Worm (Caenorhabditis elegans): ENCODE data around the gene W10G11.1.

- TF ChIP-seq nfya-1 (tag; optimal IDR thresholded peaks at IDR 0.05; ENCODE audit: insufficient read depth) = no peak
- no peak for TF ChIP-seq ZK546.5 (tag; optimal IDR thresholded peaks at IDR 0.05)
- no peak for TF ChIP-seq nhr-12 (tag; optimal IDR thresholded peaks at IDR 0.05)
- no peak for TF ChIP-seq lin-15B (tag; optimal IDR thresholded peaks at IDR 0.05)
- TF ChIP-seq tbx-2 (tag; optimal IDR thresholded peaks at IDR 0.05) = no peak
- no peak for TF ChIP-seq aly-2 (tag; optimal IDR thresholded peaks at IDR 0.05)
- no peak for TF ChIP-seq sea-2 (GFP tag; optimal IDR thresholded peaks at IDR 0.05)
- TF ChIP-seq unc-62 (GFP tag; optimal IDR thresholded peaks at IDR 0.05) = no peak
- no peak for TF ChIP-seq nhr-28 (tag; optimal IDR thresholded peaks at IDR 0.05)
- TF ChIP-seq snpc-4 (tag; optimal IDR thresholded peaks at IDR 0.05) = no peak
Observed at ce11 chrII:3576742-3577141, 16.2 kb upstream of the W10G11.1 start, which contains the start of gene clec-132.
